Fruit fly (Drosophila melanogaster): Measurements from ENCODE around the gene CG43317.

Gene CG43317

DNA sequence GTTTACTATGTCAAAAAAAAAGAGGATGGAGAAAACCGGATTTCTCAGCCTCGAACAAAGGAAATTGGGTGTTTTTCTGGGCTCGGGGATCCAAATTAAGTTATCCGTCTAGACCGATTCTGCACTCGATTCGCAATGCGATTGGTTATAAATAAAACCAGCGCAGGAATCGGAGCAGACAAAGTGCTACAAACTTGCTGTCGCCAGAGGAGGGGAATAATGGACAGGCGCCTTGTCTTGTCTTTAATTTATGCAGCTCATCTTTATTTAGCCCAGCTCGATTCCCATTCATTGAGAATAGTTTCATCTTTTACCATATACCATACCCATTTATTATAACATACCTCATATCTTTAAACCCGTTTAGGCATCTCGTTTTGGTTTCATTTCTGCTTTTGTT lies 29.5 kb downstream of the CG43317 start:
- TF ChIP-seq Crg-1 (GFP tag; optimal IDR thresholded peaks at IDR 0.05) (no peak), cic (GFP tag; optimal IDR thresholded peaks at IDR 0.05) (no peak)

DNA sequence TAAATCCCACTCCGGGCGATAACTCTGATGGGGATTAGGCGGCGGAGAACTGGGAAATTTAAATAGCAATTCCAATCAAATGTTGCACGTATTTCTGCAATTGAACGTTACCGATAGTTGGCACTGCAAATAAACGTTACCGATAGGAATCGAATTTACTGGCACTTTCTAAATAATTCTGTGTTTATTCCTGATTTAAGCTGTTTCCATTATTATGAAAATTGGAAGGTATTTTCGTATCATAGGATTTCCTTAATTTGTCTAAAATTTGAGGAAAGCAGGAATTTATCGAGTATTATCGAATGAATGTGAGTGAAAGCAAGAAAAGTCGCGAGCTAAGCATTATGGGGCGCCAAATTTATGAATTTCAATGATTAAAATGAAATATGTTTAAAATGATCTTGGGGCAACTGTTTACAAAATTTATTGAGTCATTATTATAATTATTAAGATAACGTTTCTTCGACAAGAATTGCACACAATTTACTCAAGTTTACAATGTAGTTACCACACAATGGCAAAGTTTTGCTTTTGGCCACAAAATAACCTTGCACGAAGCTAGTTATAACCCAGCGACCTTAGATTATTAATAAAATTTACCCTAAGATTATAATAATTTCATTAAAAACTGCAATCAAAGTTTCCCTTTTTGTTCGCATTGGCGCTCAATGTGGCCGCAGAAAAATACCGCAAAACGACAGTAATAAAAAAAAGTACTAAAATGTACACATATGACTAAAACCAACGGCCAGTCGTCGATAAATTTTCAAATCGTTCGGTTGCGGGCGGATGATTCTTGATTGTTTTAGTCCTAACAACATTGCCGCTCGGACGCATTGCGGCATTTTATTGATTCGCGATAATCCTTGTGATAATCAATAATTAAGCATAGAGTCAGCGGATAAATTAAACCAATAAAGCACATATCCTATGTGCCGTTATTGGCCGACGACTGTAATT lies 30.4 kb downstream of the CG43317 start, which contains the start of gene alpha-Man-IIb:
Gene alpha-Man-IIb (plus strand): TSS at position 747 of the 960 bp plus-strand sequence.
- no peak for TF ChIP-seq CG14711 (tag; optimal IDR thresholded peaks at IDR 0.05)
- no peak for TF ChIP-seq cic (GFP tag; optimal IDR thresholded peaks at IDR 0.05)
- no peak for TF ChIP-seq CG5204 (GFP tag; optimal IDR thresholded peaks at IDR 0.05)
- peak; percentile 41 for TF ChIP-seq Hr96 (GFP tag; optimal IDR thresholded peaks at IDR 0.05)
- TF ChIP-seq Crg-1 (GFP tag; optimal IDR thresholded peaks at IDR 0.05) = no peak
- TF ChIP-seq bab1 (GFP tag; optimal IDR thresholded peaks at IDR 0.05) = peak; percentile 63
- TF ChIP-seq Mnt (GFP tag; optimal IDR thresholded peaks at IDR 0.05) = peak; percentile 21
- TF ChIP-seq pad (GFP tag; optimal IDR thresholded peaks at IDR 0.05) = no peak
- no peak for TF ChIP-seq CG11617 (GFP tag; optimal IDR thresholded peaks at IDR 0.05)
- TF ChIP-seq Clk (GFP tag; optimal IDR thresholded peaks at IDR 0.05) = no peak
- TF ChIP-seq cnc (optimal IDR thresholded peaks at IDR 0.05) = no peak
- TF ChIP-seq toe (GFP tag; optimal IDR thresholded peaks at IDR 0.05) = no peak
- no peak for TF ChIP-seq CG7045 (GFP tag; optimal IDR thresholded peaks at IDR 0.05)
- no peak for TF ChIP-seq CG1620 (GFP tag; optimal IDR thresholded peaks at IDR 0.05)
- TF ChIP-seq tj (GFP tag; optimal IDR thresholded peaks at IDR 0.05) = peak; percentile 36
- no peak for TF ChIP-seq CG7101 (tag; optimal IDR thresholded peaks at IDR 0.05)
- peak; percentile 12 for TF ChIP-seq ovo (GFP tag; optimal IDR thresholded peaks at IDR 0.05)
- no peak for TF ChIP-seq CG33017 (tag; optimal IDR thresholded peaks at IDR 0.05)

DNA sequence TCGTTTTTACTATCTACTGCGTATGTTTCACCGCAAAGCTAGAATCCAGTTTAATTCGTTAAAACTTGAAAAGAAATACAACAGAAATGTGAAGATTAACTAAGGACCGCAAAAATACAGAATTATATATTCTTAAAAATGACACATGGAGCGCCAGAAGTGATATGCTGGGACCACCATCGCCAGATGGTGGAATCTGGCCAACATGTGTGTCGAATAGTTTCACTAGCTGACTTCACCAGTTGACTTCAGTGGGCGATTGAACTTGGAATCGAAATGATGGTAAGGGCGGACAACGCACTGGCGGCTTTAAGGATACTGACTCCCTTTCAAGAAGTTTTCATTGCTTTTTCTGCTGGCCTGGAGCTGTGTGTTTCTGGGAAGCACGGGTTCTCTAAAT lies 32.2 kb downstream of the CG43317 start, which contains the start of gene CG9593:
Gene CG9593 (plus strand): TSS at position 270 of the 400 bp plus-strand sequence.
- TF ChIP-seq bab1 (GFP tag; optimal IDR thresholded peaks at IDR 0.05) (no peak), pad (GFP tag; optimal IDR thresholded peaks at IDR 0.05) (no peak), ovo (GFP tag; optimal IDR thresholded peaks at IDR 0.05) (no peak), toe (GFP tag; optimal IDR thresholded peaks at IDR 0.05) (no peak), Mnt (GFP tag; optimal IDR thresholded peaks at IDR 0.05) (no peak), Clk (GFP tag; optimal IDR thresholded peaks at IDR 0.05) (no peak), tj (GFP tag; optimal IDR thresholded peaks at IDR 0.05) (no peak), CG33017 (tag; optimal IDR thresholded peaks at IDR 0.05) (no peak), cnc (optimal IDR thresholded peaks at IDR 0.05) (no peak), CG14711 (tag; optimal IDR thresholded peaks at IDR 0.05) (no peak), kay (GFP tag; ENCODE audit: borderline replicate concordance) (no peak), CG11617 (GFP tag; optimal IDR thresholded peaks at IDR 0.05) (no peak), CG12768 (GFP tag; optimal IDR thresholded peaks at IDR 0.05) (no peak), Crg-1 (GFP tag; optimal IDR thresholded peaks at IDR 0.05) (no peak), CG1620 (GFP tag; optimal IDR thresholded peaks at IDR 0.05) (no peak)

DNA sequence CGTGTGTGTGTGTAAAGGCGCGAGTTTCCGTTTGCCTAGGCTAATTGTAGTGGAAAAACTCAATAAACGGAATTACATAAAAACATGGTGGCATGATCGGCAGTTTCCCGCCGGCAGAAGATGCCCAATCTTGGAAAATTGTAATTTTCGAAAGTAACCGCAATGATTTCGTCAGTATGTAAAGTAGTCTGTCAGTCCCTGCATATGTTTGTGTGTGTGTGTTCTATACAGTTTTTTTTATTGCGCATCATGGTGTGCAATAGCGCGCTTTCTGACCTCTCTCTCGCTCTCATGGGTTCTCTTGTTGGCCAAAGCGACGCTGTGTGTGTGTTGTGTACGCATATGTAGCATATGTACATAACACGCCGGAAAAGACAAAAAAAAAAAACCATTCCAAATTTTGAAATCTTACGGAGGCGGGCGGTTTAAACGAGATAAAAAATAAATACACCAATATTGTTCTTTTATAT lies 39.9 kb downstream of the CG43317 start:
- peak; percentile 20 for TF ChIP-seq Hr96 (GFP tag; optimal IDR thresholded peaks at IDR 0.05)
- TF ChIP-seq CG33017 (tag; optimal IDR thresholded peaks at IDR 0.05) = no peak
- TF ChIP-seq CG12768 (GFP tag; optimal IDR thresholded peaks at IDR 0.05) = no peak
- TF ChIP-seq pad (GFP tag; optimal IDR thresholded peaks at IDR 0.05) = peak; percentile 21
- peak; percentile 29 for TF ChIP-seq bab1 (GFP tag; optimal IDR thresholded peaks at IDR 0.05)
- no peak for TF ChIP-seq Clk (GFP tag; optimal IDR thresholded peaks at IDR 0.05)
- peak; percentile 88 for TF ChIP-seq kay (GFP tag; ENCODE audit: borderline replicate concordance)
- TF ChIP-seq toe (GFP tag; optimal IDR thresholded peaks at IDR 0.05) = no peak
- peak in 1 of 2 experiments; percentile 11 for TF ChIP-seq cnc (optimal IDR thresholded peaks at IDR 0.05)
- TF ChIP-seq CG11617 (GFP tag; optimal IDR thresholded peaks at IDR 0.05) = no peak
- peak; percentile 81 for TF ChIP-seq Mnt (GFP tag; optimal IDR thresholded peaks at IDR 0.05)
- TF ChIP-seq CG14711 (tag; optimal IDR thresholded peaks at IDR 0.05) = no peak
- peak; percentile 33 for TF ChIP-seq tj (GFP tag; optimal IDR thresholded peaks at IDR 0.05)
- no peak for TF ChIP-seq CG7045 (GFP tag; optimal IDR thresholded peaks at IDR 0.05)
- TF ChIP-seq cic (GFP tag; optimal IDR thresholded peaks at IDR 0.05) = peak; percentile 2
- TF ChIP-seq ovo (GFP tag; optimal IDR thresholded peaks at IDR 0.05) = peak; percentile 65
- peak; percentile 10 for TF ChIP-seq CG1620 (GFP tag; optimal IDR thresholded peaks at IDR 0.05)
- no peak for TF ChIP-seq CG5204 (GFP tag; optimal IDR thresholded peaks at IDR 0.05)
- TF ChIP-seq Crg-1 (GFP tag; optimal IDR thresholded peaks at IDR 0.05) = peak; percentile 53
- peak; percentile 7 for TF ChIP-seq CG7101 (tag; optimal IDR thresholded peaks at IDR 0.05)

DNA sequence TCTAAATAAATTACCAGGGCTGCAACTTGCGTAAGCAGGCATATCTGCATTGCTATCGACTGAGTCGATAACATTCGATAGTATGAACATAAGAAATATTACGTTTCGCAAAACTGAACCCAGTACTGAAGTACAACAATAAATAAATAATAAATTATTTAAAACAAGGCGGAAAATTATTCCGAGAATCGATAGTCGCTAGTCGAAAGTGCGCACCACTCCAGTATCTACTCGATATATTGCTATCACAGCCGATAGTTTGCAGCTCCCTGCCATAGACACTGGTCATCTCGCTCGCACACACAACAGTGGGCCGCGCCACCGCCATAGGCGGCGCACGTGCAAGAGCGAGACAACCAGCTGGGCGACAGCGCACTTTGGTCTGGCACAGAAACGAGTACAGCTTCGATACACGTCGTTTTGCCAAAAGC lies 40.8 kb downstream of the CG43317 start, which contains the start of gene nsl1:
Gene nsl1 (plus strand): TSS at position 411 of the 431 bp plus-strand sequence.
- no peak for TF ChIP-seq CG7045 (GFP tag; optimal IDR thresholded peaks at IDR 0.05)
- TF ChIP-seq CG7101 (tag; optimal IDR thresholded peaks at IDR 0.05) = peak; percentile 40
- TF ChIP-seq Clk (GFP tag; optimal IDR thresholded peaks at IDR 0.05) = peak; percentile 45
- TF ChIP-seq pad (GFP tag; optimal IDR thresholded peaks at IDR 0.05) = peak; percentile 57
- no peak for TF ChIP-seq cnc (optimal IDR thresholded peaks at IDR 0.05)
- TF ChIP-seq cic (GFP tag; optimal IDR thresholded peaks at IDR 0.05) = peak; percentile 57
- peak; percentile 22 for TF ChIP-seq ovo (GFP tag; optimal IDR thresholded peaks at IDR 0.05)
- TF ChIP-seq bab1 (GFP tag; optimal IDR thresholded peaks at IDR 0.05) = peak; percentile 30
- TF ChIP-seq CG5204 (GFP tag; optimal IDR thresholded peaks at IDR 0.05) = peak; percentile 20
- peak; percentile 77 for TF ChIP-seq toe (GFP tag; optimal IDR thresholded peaks at IDR 0.05)
- peak; percentile 81 for TF ChIP-seq CG12768 (GFP tag; optimal IDR thresholded peaks at IDR 0.05)
- TF ChIP-seq Hr96 (GFP tag; optimal IDR thresholded peaks at IDR 0.05) = peak; percentile 22
- TF ChIP-seq kay (GFP tag; ENCODE audit: borderline replicate concordance) = no peak
- peak; percentile 13 for TF ChIP-seq CG33017 (tag; optimal IDR thresholded peaks at IDR 0.05)
- TF ChIP-seq Crg-1 (GFP tag; optimal IDR thresholded peaks at IDR 0.05) = peak; percentile 50
- TF ChIP-seq CG14711 (tag; optimal IDR thresholded peaks at IDR 0.05) = no peak
- TF ChIP-seq CG1620 (GFP tag; optimal IDR thresholded peaks at IDR 0.05) = peak; percentile 52
- TF ChIP-seq tj (GFP tag; optimal IDR thresholded peaks at IDR 0.05) = no peak
- TF ChIP-seq CG11617 (GFP tag; optimal IDR thresholded peaks at IDR 0.05) = peak; percentile 53
- peak; percentile 80 for TF ChIP-seq Mnt (GFP tag; optimal IDR thresholded peaks at IDR 0.05)
